Fruit fly (Drosophila melanogaster): ENCODE data around the gene Root.

Root gene

DNA sequence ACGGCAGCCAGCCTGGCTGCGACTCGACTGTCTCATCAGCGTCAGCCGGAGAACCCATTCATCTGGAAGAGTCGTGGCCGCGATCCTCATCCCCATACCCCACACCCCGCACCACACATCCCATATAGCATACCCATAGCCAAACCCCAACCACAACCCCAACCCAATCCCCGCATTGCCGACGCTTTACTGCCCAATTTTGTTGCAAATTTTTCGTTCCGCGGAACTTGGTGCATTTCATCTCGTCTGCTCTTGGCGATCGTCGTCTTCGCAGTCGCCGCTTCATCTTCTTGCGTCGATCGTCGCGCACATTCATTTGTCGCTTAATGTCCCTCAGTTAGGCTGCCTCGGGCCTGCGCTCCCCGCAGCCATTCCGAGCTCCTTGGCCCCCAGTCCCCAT is 30.3 kb downstream of the Root start:
- no peak for TF ChIP-seq psq (GFP tag; optimal IDR thresholded peaks at IDR 0.05)
- TF ChIP-seq br (GFP tag; optimal IDR thresholded peaks at IDR 0.05), result no peak
- TF ChIP-seq lola (GFP tag; optimal IDR thresholded peaks at IDR 0.05), result no peak
- no peak for TF ChIP-seq foxo (GFP tag; optimal IDR thresholded peaks at IDR 0.05)
- no peak for TF ChIP-seq Hnf4 (GFP tag; optimal IDR thresholded peaks at IDR 0.05)

DNA sequence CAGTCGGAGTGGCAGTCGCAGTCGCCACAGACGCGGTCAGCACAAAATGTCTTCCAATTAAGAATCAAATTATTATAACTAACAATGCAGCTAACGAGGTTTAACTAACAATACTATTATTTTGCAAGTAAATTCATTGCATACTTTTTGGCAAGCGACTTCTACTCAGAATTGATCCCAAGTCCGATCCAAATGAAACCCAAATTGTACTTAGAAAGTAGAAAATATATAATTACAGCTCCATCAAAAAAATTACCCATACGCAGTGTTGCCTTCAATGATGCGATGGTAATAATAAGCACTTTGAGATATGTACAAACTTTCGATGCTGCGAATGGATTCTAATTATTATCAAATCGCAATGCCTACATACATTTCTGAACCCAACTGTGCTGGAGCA is 30.7 kb downstream of the Root start:
- TF ChIP-seq Dif (GFP tag; optimal IDR thresholded peaks at IDR 0.05; ENCODE audit: partially characterized antibody) (no peak), Sp1 (GFP tag; optimal IDR thresholded peaks at IDR 0.05) (peak; percentile 57), psq (GFP tag; optimal IDR thresholded peaks at IDR 0.05) (no peak), HLH106 (tag; optimal IDR thresholded peaks at IDR 0.05) (peak; percentile 15), h (GFP tag; optimal IDR thresholded peaks at IDR 0.05) (peak; percentile 33), Hnf4 (GFP tag; optimal IDR thresholded peaks at IDR 0.05) (peak; percentile 4), ey (GFP tag; optimal IDR thresholded peaks at IDR 0.05) (peak; percentile 31), OdsH (GFP tag; optimal IDR thresholded peaks at IDR 0.05) (peak; percentile 27), rgr (GFP tag; optimal IDR thresholded peaks at IDR 0.05) (peak; percentile 16), foxo (GFP tag; optimal IDR thresholded peaks at IDR 0.05) (peak in 1 of 2 experiments; percentile 55), woc (GFP tag; optimal IDR thresholded peaks at IDR 0.05) (peak; percentile 38), CrebA (GFP tag; optimal IDR thresholded peaks at IDR 0.05; ENCODE audit: borderline replicate concordance) (no peak), br (GFP tag; optimal IDR thresholded peaks at IDR 0.05) (peak; percentile 27), Vsx2 (GFP tag; optimal IDR thresholded peaks at IDR 0.05; ENCODE audit: partially characterized antibody) (no peak)

DNA sequence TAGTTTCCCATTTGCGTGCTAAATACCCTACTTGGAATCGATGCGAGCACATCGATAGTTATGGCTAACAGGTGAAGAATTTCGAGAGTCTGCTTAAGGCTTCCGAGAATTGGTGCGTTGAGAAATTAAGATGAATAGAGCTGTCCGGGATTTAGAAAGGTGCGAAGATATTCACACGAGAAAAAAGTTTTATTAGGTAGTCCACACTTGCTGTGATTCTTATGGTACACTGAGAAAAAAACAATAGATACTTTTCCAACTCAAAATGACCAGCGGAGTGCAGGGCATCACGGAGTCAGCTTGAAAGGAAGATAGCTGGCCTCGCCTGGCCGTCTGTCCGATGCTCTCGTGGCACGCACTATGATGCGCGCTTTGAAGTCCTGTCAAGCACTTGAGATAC is 31.5 kb downstream of the Root start:
- TF ChIP-seq foxo (GFP tag; optimal IDR thresholded peaks at IDR 0.05) (peak in 1 of 2 experiments; percentile 72), Dif (GFP tag; optimal IDR thresholded peaks at IDR 0.05; ENCODE audit: partially characterized antibody) (no peak), dmrt93B (GFP tag; optimal IDR thresholded peaks at IDR 0.05) (peak; percentile 13), Hr78 (GFP tag; optimal IDR thresholded peaks at IDR 0.05) (no peak), Mio (GFP tag; optimal IDR thresholded peaks at IDR 0.05) (no peak), psq (GFP tag; optimal IDR thresholded peaks at IDR 0.05) (peak; percentile 45), fru (GFP tag; optimal IDR thresholded peaks at IDR 0.05) (peak; percentile 73), br (GFP tag; optimal IDR thresholded peaks at IDR 0.05) (peak; percentile 66), Hnf4 (GFP tag; optimal IDR thresholded peaks at IDR 0.05) (peak; percentile 36), Abd-B (GFP tag; optimal IDR thresholded peaks at IDR 0.05) (no peak), dsf (GFP tag; optimal IDR thresholded peaks at IDR 0.05; ENCODE audit: borderline replicate concordance) (no peak), CrebA (GFP tag; optimal IDR thresholded peaks at IDR 0.05; ENCODE audit: borderline replicate concordance) (no peak), usp (GFP tag; optimal IDR thresholded peaks at IDR 0.05) (no peak), rgr (GFP tag; optimal IDR thresholded peaks at IDR 0.05) (peak; percentile 56), sv (GFP tag; optimal IDR thresholded peaks at IDR 0.05) (no peak), Rel (GFP tag; optimal IDR thresholded peaks at IDR 0.05) (no peak), Rel (tag; optimal IDR thresholded peaks at IDR 0.05) (no peak), OdsH (GFP tag; optimal IDR thresholded peaks at IDR 0.05) (peak; percentile 49), HLH106 (tag; optimal IDR thresholded peaks at IDR 0.05) (peak; percentile 62), N (GFP tag; optimal IDR thresholded peaks at IDR 0.05) (no peak), Dfd (GFP tag; optimal IDR thresholded peaks at IDR 0.05) (no peak), dl (GFP tag; optimal IDR thresholded peaks at IDR 0.05; ENCODE audit: insufficient read depth in 1 of 2, partially characterized antibody in 2 of 2) (no peak), Hr83 (GFP tag; optimal IDR thresholded peaks at IDR 0.05; ENCODE audit: poor library complexity, severe bottlenecking) (no peak), CG32264 (GFP tag; optimal IDR thresholded peaks at IDR 0.05) (peak; percentile 0), Jra (GFP tag; optimal IDR thresholded peaks at IDR 0.05) (peak; percentile 22), GATAd (GFP tag; optimal IDR thresholded peaks at IDR 0.05) (no peak), brk (GFP tag; optimal IDR thresholded peaks at IDR 0.05) (no peak), Vsx2 (GFP tag; optimal IDR thresholded peaks at IDR 0.05; ENCODE audit: partially characterized antibody) (no peak), lola (GFP tag; optimal IDR thresholded peaks at IDR 0.05) (no peak), Sp1 (GFP tag; optimal IDR thresholded peaks at IDR 0.05) (peak; percentile 61), pan (optimal IDR thresholded peaks at IDR 0.05) (no peak), jim (GFP tag; optimal IDR thresholded peaks at IDR 0.05) (no peak), tai (GFP tag; optimal IDR thresholded peaks at IDR 0.05) (no peak), h (GFP tag; optimal IDR thresholded peaks at IDR 0.05) (peak; percentile 73), woc (GFP tag; optimal IDR thresholded peaks at IDR 0.05) (peak; percentile 72), Myc (optimal IDR thresholded peaks at IDR 0.05) (no peak), sage (GFP tag; optimal IDR thresholded peaks at IDR 0.05) (no peak), ey (GFP tag; optimal IDR thresholded peaks at IDR 0.05) (peak; percentile 72), CG9705 (GFP tag; optimal IDR thresholded peaks at IDR 0.05) (no peak)
